Worm (Caenorhabditis elegans): ENCODE results near the gene srsx-24.

srsx-24 gene

ce11 chrV:7420162-7420561 lies 40.9 kb upstream of the srsx-24 start, which contains the start of gene srxa-4:
Gene srxa-4 (plus strand): TSS chrV:7420462.
- TF ChIP-seq duxl-1 (tag; optimal IDR thresholded peaks at IDR 0.05; ENCODE audit: poor library complexity) (no peak), ceh-62 (tag; optimal IDR thresholded peaks at IDR 0.05) (no peak), snpc-1.2 (GFP tag; IDR thresholded peaks at IDR 0.05) (no peak), spr-1 (tag; optimal IDR thresholded peaks at IDR 0.05) (no peak), hif-1 (tag; optimal IDR thresholded peaks at IDR 0.05) (no peak), ceh-28 (tag; optimal IDR thresholded peaks at IDR 0.05) (no peak), Y48G9A.11 (GFP tag; IDR thresholded peaks at IDR 0.05) (no peak), jun-1 (tag; optimal IDR thresholded peaks at IDR 0.05) (no peak), nhr-11 (tag; optimal IDR thresholded peaks at IDR 0.05) (no peak), Y5F2A.4 (GFP tag; optimal IDR thresholded peaks at IDR 0.05) (no peak), egl-27 (tag; optimal IDR thresholded peaks at IDR 0.05) (no peak), daf-16 (GFP tag; optimal IDR thresholded peaks at IDR 0.05) (no peak), daf-16 (tag; optimal IDR thresholded peaks at IDR 0.05) (no peak), mdt-29 (GFP tag; IDR thresholded peaks at IDR 0.05) (no peak), F44E2.7 (GFP tag; IDR thresholded peaks at IDR 0.05) (no peak), hlh-30 (tag; optimal IDR thresholded peaks at IDR 0.05; ENCODE audit: insufficient read depth) (no peak), snpc-4 (tag; optimal IDR thresholded peaks at IDR 0.05) (no peak), fkh-10 (GFP tag; optimal IDR thresholded peaks at IDR 0.05) (no peak), php-3 (GFP tag; IDR thresholded peaks at IDR 0.05) (no peak), arid-1 (GFP tag; conservative IDR thresholded peaks at IDR 0.05) (no peak), hlh-11 (tag; optimal IDR thresholded peaks at IDR 0.05) (no peak)

ce11 chrV:7417018-7417716 lies 37.9 kb upstream of the srsx-24 start, which contains the start of gene srw-67:
Gene srw-67 (plus strand): TSS chrV:7417660.
- TF ChIP-seq ZK337.2 (GFP tag; IDR thresholded peaks at IDR 0.05) (no peak), unc-62 (GFP tag; optimal IDR thresholded peaks at IDR 0.05 in 1 of 2) (peak in 1 of 2 experiments; percentile 90), unc-62 (tag; optimal IDR thresholded peaks at IDR 0.05) (no peak), duxl-1 (tag; optimal IDR thresholded peaks at IDR 0.05; ENCODE audit: poor library complexity) (peak; percentile 17), aha-1 (tag) (peak; percentile 97), hif-1 (tag; optimal IDR thresholded peaks at IDR 0.05) (peak in 1 of 2 experiments; percentile 70), lin-29 (GFP tag; IDR thresholded peaks at IDR 0.05) (no peak)

- TF ChIP-seq mdt-29 (GFP tag; IDR thresholded peaks at IDR 0.05) = no peak
- TF ChIP-seq snpc-1.2 (GFP tag; IDR thresholded peaks at IDR 0.05) = no peak
- TF ChIP-seq spr-1 (tag; optimal IDR thresholded peaks at IDR 0.05) = no peak
- TF ChIP-seq ceh-44 (GFP tag; IDR thresholded peaks at IDR 0.05) = no peak
- TF ChIP-seq aly-2 (tag; optimal IDR thresholded peaks at IDR 0.05) = no peak
- peak; percentile 14 for TF ChIP-seq T20F7.1 (GFP tag; optimal IDR thresholded peaks at IDR 0.05)
- TF ChIP-seq mes-2 (tag; optimal IDR thresholded peaks at IDR 0.05; ENCODE audit: poor library complexity, severe bottlenecking) = no peak
- TF ChIP-seq dmd-6 (GFP tag; IDR thresholded peaks at IDR 0.05) = no peak
- TF ChIP-seq F26F4.8 (GFP tag; conservative IDR thresholded peaks at IDR 0.05) = no peak
- no peak for TF ChIP-seq unc-130 (GFP tag; optimal IDR thresholded peaks at IDR 0.05)
- peak; percentile 89 for TF ChIP-seq aha-1 (tag)
- peak; percentile 5 for TF ChIP-seq nhr-102 (tag; optimal IDR thresholded peaks at IDR 0.05)
Measured at ce11 chrV:7416569-7416968, 37.3 kb upstream of the srsx-24 start.

ce11 chrV:7415780-7416428 lies 36.6 kb upstream of the srsx-24 start, which contains the start of gene F18E3.13:
Gene F18E3.13 (plus strand): TSS chrV:7416164.
- no peak for TF ChIP-seq fos-1 (tag; optimal IDR thresholded peaks at IDR 0.05)
- TF ChIP-seq nhr-11 (tag; optimal IDR thresholded peaks at IDR 0.05) = no peak
- no peak for TF ChIP-seq daf-16 (GFP tag; optimal IDR thresholded peaks at IDR 0.05)
- no peak for TF ChIP-seq daf-16 (tag; optimal IDR thresholded peaks at IDR 0.05)
- TF ChIP-seq F26F4.8 (GFP tag; conservative IDR thresholded peaks at IDR 0.05) = no peak
- no peak for TF ChIP-seq dmd-8 (GFP tag; IDR thresholded peaks at IDR 0.05)
- TF ChIP-seq R02D3.7 (tag; optimal IDR thresholded peaks at IDR 0.05) = no peak
- TF ChIP-seq ceh-20 (GFP tag; IDR thresholded peaks at IDR 0.05) = no peak; the same call in 1 of the 2 replicates
- TF ChIP-seq nhr-237 (tag; optimal IDR thresholded peaks at IDR 0.05) = no peak
- TF ChIP-seq nhr-76 (tag; optimal IDR thresholded peaks at IDR 0.05) = no peak
- TF ChIP-seq unc-39 (tag; optimal IDR thresholded peaks at IDR 0.05) = no peak
- TF ChIP-seq mxl-2 (GFP tag; conservative IDR thresholded peaks at IDR 0.05) = 0 out of 2 replicates have a peak, but pooled peaks have one; percentile 22
- no peak for TF ChIP-seq egl-27 (tag; optimal IDR thresholded peaks at IDR 0.05)
- peak; percentile 84 for TF ChIP-seq hlh-11 (tag; optimal IDR thresholded peaks at IDR 0.05)
- peak; percentile 93 for TF ChIP-seq ama-1 (optimal IDR thresholded peaks at IDR 0.05)
- peak; percentile 64 for TF ChIP-seq dmd-6 (GFP tag; IDR thresholded peaks at IDR 0.05)
- TF ChIP-seq F44E2.7 (GFP tag; IDR thresholded peaks at IDR 0.05) = no peak
- no peak for TF ChIP-seq dmd-9 (GFP tag; IDR thresholded peaks at IDR 0.05)
- TF ChIP-seq spr-1 (tag; optimal IDR thresholded peaks at IDR 0.05) = no peak

Data from whole organism, L4 larva.